Fruit fly (Drosophila melanogaster) whole organism: ENCODE data around the gene CG10063.

ENCODE experiments used
- CG8478 ChIP-seq: fragments of >200 bp; optimal IDR thresholded peaks from 2 replicates; lab custom pipeline; 2018; ENCODE audit warnings: inconsistent platforms
- Dll ChIP-seq: fragments of >200 bp; optimal IDR thresholded peaks from 2 replicates; lab custom pipeline; 2017
- EcR ChIP-seq, 2 experiments: fragments of >200 bp; optimal IDR thresholded peaks; 2 replicates each; lab custom pipeline; 2017; ENCODE audit warnings: missing biosample characterization in 2 of 2, missing genetic modification characterization in 2 of 2, missing genetic modification reagents in 2 of 2
- pan ChIP-seq: fragments of >200 bp; optimal IDR thresholded peaks from 2 replicates; lab custom pipeline; 2017
- psq ChIP-seq: fragments of >200 bp; optimal IDR thresholded peaks from 2 replicates; lab custom pipeline; 2017
- usp ChIP-seq: fragments of >200 bp; optimal IDR thresholded peaks from 2 replicates; lab custom pipeline; 2017; ENCODE audit warnings: missing biosample characterization, missing genetic modification characterization, mixed read lengths

Gene CG10063

dm6 chr3L:6931850-6932249 lies 40.4 kb downstream of the CG10063 start, which contains the start of gene CG45413:
Gene CG45413 (minus strand): TSS chr3L:6931950.
- TF ChIP-seq usp (GFP tag; lab: Kevin White, UChicago) (no peak), EcR (GFP tag; optimal IDR thresholded peaks at IDR 0.05; lab: Kevin White, UChicago) (no peak), CG8478 (lab: Kevin White, UChicago) (no peak), Dll (lab: Kevin White, UChicago) (no peak), pan (lab: Kevin White, UChicago) (no peak), psq (lab: Kevin White, UChicago) (no peak)

- no peak for TF ChIP-seq EcR (GFP tag; optimal IDR thresholded peaks at IDR 0.05; lab: Kevin White, UChicago)
- TF ChIP-seq psq (lab: Kevin White, UChicago) = no peak
- no peak for TF ChIP-seq pan (lab: Kevin White, UChicago)
- TF ChIP-seq usp (GFP tag; lab: Kevin White, UChicago) = no peak
- TF ChIP-seq CG8478 (lab: Kevin White, UChicago) = no peak
- TF ChIP-seq Dll (lab: Kevin White, UChicago) = no peak
These were observed 46.4 kb downstream of the CG10063 start for dm6 chr3L:6925843-6926242.
